Fruit fly (Drosophila melanogaster) whole organism, prepupa: ENCODE data around the gene Fas3.

Experiments
- CG10631 ChIP-seq: fragments of 200-800 bp; sonication (Bioruptor generic); optimal IDR thresholded peaks from 2 replicates; lab custom pipeline; 2016; ENCODE audit warnings: missing biosample characterization, missing genetic modification characterization
- CG10669 ChIP-seq: fragments of 200-800 bp; sonication (Bioruptor generic); optimal IDR thresholded peaks from 3 replicates; lab custom pipeline; 2018; ENCODE audit warnings: missing biosample characterization, mild to moderate bottlenecking, missing genetic modification characterization, moderate library complexity
- CG11902 ChIP-seq: fragments of 200-800 bp; sonication (Bioruptor generic); optimal IDR thresholded peaks from 3 replicates; lab custom pipeline; 2016; ENCODE audit warnings: missing biosample characterization, missing genetic modification characterization
- CG15336 ChIP-seq: fragments of 200-800 bp; sonication (Bioruptor generic); IDR thresholded peaks from 2 replicates; pipeline ENCODE4 v1.3.6; 2022; ENCODE audit warnings: missing biosample characterization, missing genetic modification characterization
- CG1621 ChIP-seq: fragments of 200-800 bp; sonication (Bioruptor generic); optimal IDR thresholded peaks from 3 replicates; lab custom pipeline; 2018; ENCODE audit warnings: missing biosample characterization, mild to moderate bottlenecking, missing genetic modification characterization
- CG34406 ChIP-seq: fragments of 200-800 bp; sonication (Bioruptor generic); optimal IDR thresholded peaks from 3 replicates; lab custom pipeline; 2016; ENCODE audit warnings: missing biosample characterization, missing genetic modification characterization
- CG3919 ChIP-seq: fragments of 200-800 bp; sonication (Bioruptor generic); optimal IDR thresholded peaks from 3 replicates; lab custom pipeline; 2016; ENCODE audit warnings: missing biosample characterization, missing genetic modification characterization
- CG4318 ChIP-seq: fragments of 200-800 bp; sonication (Bioruptor generic); optimal IDR thresholded peaks from 3 replicates; lab custom pipeline; 2017; ENCODE audit warnings: missing biosample characterization, mild to moderate bottlenecking, missing genetic modification characterization
- CG6163 ChIP-seq: fragments of 200-800 bp; sonication (Bioruptor generic); IDR thresholded peaks from 3 replicates; pipeline ENCODE4 v1.3.6; 2022; ENCODE audit warnings: missing biosample characterization, missing genetic modification characterization
- CG6276 ChIP-seq: fragments of 200-800 bp; sonication (Bioruptor generic); optimal IDR thresholded peaks from 2 replicates; lab custom pipeline; 2017; ENCODE audit warnings: missing biosample characterization, mild to moderate bottlenecking, missing genetic modification characterization
- CG6792 ChIP-seq: fragments of 200-800 bp; sonication (Bioruptor generic); optimal IDR thresholded peaks from 3 replicates; lab custom pipeline; 2016; ENCODE audit warnings: missing biosample characterization, missing genetic modification characterization
- CG6808 ChIP-seq: fragments of 200-800 bp; sonication (Bioruptor generic); optimal IDR thresholded peaks from 3 replicates; lab custom pipeline; 2017; ENCODE audit warnings: missing biosample characterization, missing genetic modification characterization, mild to moderate bottlenecking, moderate library complexity, missing genetic modification reagents
- CG7368 ChIP-seq: fragments of 200-800 bp; sonication (Bioruptor generic); optimal IDR thresholded peaks from 3 replicates; lab custom pipeline; 2016; ENCODE audit warnings: missing biosample characterization, missing genetic modification characterization
- CG8119 ChIP-seq: fragments of 200-800 bp; sonication (Bioruptor generic); IDR thresholded peaks from 3 replicates; pipeline ENCODE4 v1.3.6; 2022; ENCODE audit warnings: missing biosample characterization, missing genetic modification characterization
- CG8319 ChIP-seq: fragments of 200-800 bp; sonication (Bioruptor generic); optimal IDR thresholded peaks from 3 replicates; lab custom pipeline; 2016; ENCODE audit warnings: missing biosample characterization, missing genetic modification characterization
- CG9139 ChIP-seq: fragments of 200-800 bp; sonication (Bioruptor generic); optimal IDR thresholded peaks from 3 replicates; lab custom pipeline; 2017; ENCODE audit warnings: missing biosample characterization, mild to moderate bottlenecking, missing genetic modification characterization
- Eip75B ChIP-seq: fragments of 200-800 bp; sonication (Bioruptor generic); optimal IDR thresholded peaks from 3 replicates; lab custom pipeline; 2016; ENCODE audit warnings: missing biosample characterization, missing genetic modification characterization
- Ets21C ChIP-seq: fragments of 200-800 bp; sonication (Bioruptor generic); optimal IDR thresholded peaks from 3 replicates; lab custom pipeline; 2016; ENCODE audit warnings: missing biosample characterization, missing genetic modification characterization
- Ets96B ChIP-seq: fragments of 200-800 bp; optimal IDR thresholded peaks from 2 replicates; lab custom pipeline; 2019; ENCODE audit warnings: missing biosample characterization, mild to moderate bottlenecking, missing genetic modification characterization, moderate library complexity
- Gug ChIP-seq: fragments of 200-800 bp; sonication (Bioruptor generic); IDR thresholded peaks from 2 replicates; pipeline ENCODE4 v1.3.6; 2022; ENCODE audit warnings: missing biosample characterization, missing genetic modification characterization
- Hr38 ChIP-seq: sonication (Bioruptor generic); optimal IDR thresholded peaks from 2 replicates; lab custom pipeline; 2016; ENCODE audit warnings: missing biosample characterization, missing genetic modification characterization
- Hr4 ChIP-seq: fragments of 200-800 bp; sonication (Bioruptor generic); optimal IDR thresholded peaks from 3 replicates; lab custom pipeline; 2016; ENCODE audit warnings: missing biosample characterization, missing genetic modification characterization
- Lpt ChIP-seq: fragments of 200-800 bp; sonication (Bioruptor generic); optimal IDR thresholded peaks from 3 replicates; lab custom pipeline; 2016; ENCODE audit warnings: missing biosample characterization, missing genetic modification characterization
- Smox ChIP-seq: fragments of 200-800 bp; sonication (Bioruptor generic); optimal IDR thresholded peaks from 3 replicates; lab custom pipeline; 2016; ENCODE audit warnings: missing biosample characterization, missing genetic modification characterization
- Sox102F ChIP-seq: fragments of 200-800 bp; sonication (Bioruptor generic); optimal IDR thresholded peaks from 2 replicates; lab custom pipeline; 2016; ENCODE audit warnings: missing biosample characterization, mild to moderate bottlenecking, missing genetic modification characterization
- Sox14 ChIP-seq: fragments of 200-800 bp; sonication (Bioruptor generic); optimal IDR thresholded peaks from 3 replicates; lab custom pipeline; 2016; ENCODE audit warnings: missing biosample characterization, missing genetic modification characterization
- Sox15 ChIP-seq: fragments of 200-800 bp; sonication (Bioruptor generic); optimal IDR thresholded peaks from 3 replicates; lab custom pipeline; 2016; ENCODE audit warnings: missing biosample characterization, missing genetic modification characterization
- achi ChIP-seq: fragments of 200-800 bp; sonication (Bioruptor generic); optimal IDR thresholded peaks from 3 replicates; lab custom pipeline; 2016; ENCODE audit warnings: missing biosample characterization, missing genetic modification characterization
- dac ChIP-seq: fragments of 200-800 bp; sonication (Bioruptor generic); optimal IDR thresholded peaks from 2 replicates; lab custom pipeline; 2017; ENCODE audit warnings: missing biosample characterization, mild to moderate bottlenecking, missing genetic modification characterization
- dsx ChIP-seq: fragments of 200-800 bp; optimal IDR thresholded peaks from 3 replicates; lab custom pipeline; 2019; ENCODE audit warnings: missing biosample characterization, mild to moderate bottlenecking, missing genetic modification characterization, moderate library complexity; ENCODE audit not compliant: poor library complexity, severe bottlenecking
- eg ChIP-seq: fragments of 200-800 bp; sonication (Bioruptor generic); IDR thresholded peaks from 3 replicates; pipeline ENCODE4 v1.3.6; 2022; ENCODE audit warnings: missing biosample characterization, missing genetic modification characterization
- esn ChIP-seq: fragments of 200-800 bp; sonication (Bioruptor generic); optimal IDR thresholded peaks from 2 replicates; lab custom pipeline; 2016; ENCODE audit warnings: missing biosample characterization, mild to moderate bottlenecking, missing genetic modification characterization, moderate library complexity
- fd59A ChIP-seq: fragments of 200-800 bp; sonication (Bioruptor generic); optimal IDR thresholded peaks from 2 replicates; lab custom pipeline; 2017; ENCODE audit warnings: missing biosample characterization, mild to moderate bottlenecking, missing genetic modification characterization, missing genetic modification reagents
- fd85E ChIP-seq: fragments of 200-800 bp; sonication (Bioruptor generic); optimal IDR thresholded peaks from 3 replicates; lab custom pipeline; 2016; ENCODE audit warnings: missing biosample characterization, missing genetic modification characterization
- lz ChIP-seq: fragments of 200-800 bp; sonication (Bioruptor generic); optimal IDR thresholded peaks from 3 replicates; lab custom pipeline; 2016; ENCODE audit warnings: missing biosample characterization, missing genetic modification characterization
- net ChIP-seq: fragments of 200-800 bp; sonication (Bioruptor generic); optimal IDR thresholded peaks from 3 replicates; lab custom pipeline; 2016; ENCODE audit warnings: missing biosample characterization, missing genetic modification characterization
- pdm3 ChIP-seq: fragments of 200-800 bp; sonication (Bioruptor generic); optimal IDR thresholded peaks from 3 replicates; lab custom pipeline; 2016; ENCODE audit warnings: missing biosample characterization, missing genetic modification characterization
- salr ChIP-seq, 2 experiments: fragments of 200-800 bp; sonication (Bioruptor generic); optimal IDR thresholded peaks; 3 replicates each; lab custom pipeline; 2016 to 2018; ENCODE audit warnings: missing biosample characterization in 2 of 2, missing genetic modification characterization in 2 of 2, mild to moderate bottlenecking in 1 of 2
- spab ChIP-seq: fragments of 200-800 bp; sonication (Bioruptor generic); optimal IDR thresholded peaks from 2 replicates; lab custom pipeline; 2017; ENCODE audit warnings: missing biosample characterization, mild to moderate bottlenecking, missing genetic modification characterization, missing genetic modification reagents
- ss ChIP-seq, 2 experiments: fragments of 200-800 bp; sonication (Bioruptor generic); optimal IDR thresholded peaks; 2 replicates in 1 of 2; 3 replicates in 1 of 2; lab custom pipeline; 2017 to 2018; ENCODE audit warnings: mild to moderate bottlenecking in 2 of 2, missing biosample characterization in 2 of 2, missing genetic modification characterization in 2 of 2, moderate library complexity in 1 of 2
- svp ChIP-seq: fragments of 200-800 bp; sonication (Bioruptor generic); peaks from one replicate; lab custom pipeline; 2016; ENCODE audit warnings: missing biosample characterization, missing genetic modification characterization
- topi ChIP-seq: fragments of 200-800 bp; sonication (Bioruptor generic); optimal IDR thresholded peaks from 3 replicates; lab custom pipeline; 2016; ENCODE audit warnings: missing biosample characterization, missing genetic modification characterization
- vri ChIP-seq: fragments of 200-800 bp; sonication (Bioruptor generic); optimal IDR thresholded peaks from 3 replicates; lab custom pipeline; 2016; ENCODE audit warnings: missing biosample characterization, mild to moderate bottlenecking, missing genetic modification characterization

Fas3 gene

dm6 chr2L:18287171-18287570, 32.7 kb upstream of the Fas3 start (continued):
- TF ChIP-seq CG8319 (GFP tag; lab: Kevin White, UChicago) (no peak), dsx (GFP tag; lab: Kevin White, UChicago) (no peak), eg (GFP tag; lab: Robert Waterston, UW) (no peak), CG10631 (GFP tag; lab: Kevin White, UChicago) (peak; percentile 2), salr (GFP tag; optimal IDR thresholded peaks at IDR 0.05; lab: Kevin White, UChicago) (no peak), fd59A (GFP tag; lab: Kevin White, UChicago) (no peak), CG9139 (no peak), spab (GFP tag; lab: Kevin White, UChicago) (peak; percentile 9), topi (GFP tag; lab: Kevin White, UChicago) (no peak), esn (GFP tag; lab: Kevin White, UChicago) (no peak), Hr4 (GFP tag; lab: Kevin White, UChicago) (no peak), Ets21C (GFP tag; lab: Kevin White, UChicago) (no peak), ss (GFP tag; optimal IDR thresholded peaks at IDR 0.05; lab: Kevin White, UChicago) (no peak), svp (GFP tag; lab: Kevin White, UChicago) (no peak), pdm3 (no peak), CG6163 (GFP tag; lab: Robert Waterston, UW) (peak; percentile 46; the same call in 1 of the 3 replicates), CG6808 (GFP tag; lab: Kevin White, UChicago) (no peak), CG15336 (GFP tag; lab: Robert Waterston, UW) (no peak), Smox (GFP tag; lab: Kevin White, UChicago) (no peak), Lpt (GFP tag; lab: Kevin White, UChicago) (no peak), achi (GFP tag; lab: Kevin White, UChicago) (peak; percentile 8), dac (no peak), Gug (GFP tag; lab: Robert Waterston, UW) (no peak), Sox14 (GFP tag; lab: Kevin White, UChicago) (no peak), CG6792 (GFP tag; lab: Kevin White, UChicago) (no peak), vri (GFP tag; lab: Kevin White, UChicago) (no peak), Sox102F (GFP tag; lab: Kevin White, UChicago) (no peak), CG34406 (no peak), CG7368 (GFP tag; lab: Kevin White, UChicago) (no peak), CG10669 (no peak), CG8119 (GFP tag; lab: Robert Waterston, UW) (0 out of 3 replicates have a peak, but pooled peaks have one; percentile 42), Eip75B (no peak), CG6276 (GFP tag; lab: Kevin White, UChicago) (no peak), Ets96B (tag; lab: Kevin White, UChicago) (peak; percentile 1), CG1621 (tag; lab: Kevin White, UChicago) (no peak), net (no peak), fd85E (GFP tag; lab: Kevin White, UChicago) (no peak), CG11902 (GFP tag; lab: Kevin White, UChicago) (no peak), Sox15 (GFP tag; lab: Kevin White, UChicago) (no peak), lz (GFP tag; lab: Kevin White, UChicago) (no peak)

dm6 chr2L:18291362-18291761, 28.5 kb upstream of the Fas3 start, which contains the start of gene CG43362:
Gene CG43362 (minus strand): TSS chr2L:18291462.
- no peak for TF ChIP-seq Hr38 (GFP tag; lab: Kevin White, UChicago)
- no peak for TF ChIP-seq CG10669
- TF ChIP-seq Ets21C (GFP tag; lab: Kevin White, UChicago), result no peak
- no peak for TF ChIP-seq CG3919
- no peak for TF ChIP-seq topi (GFP tag; lab: Kevin White, UChicago)
- TF ChIP-seq salr (GFP tag; optimal IDR thresholded peaks at IDR 0.05; lab: Kevin White, UChicago), result no peak
- no peak for TF ChIP-seq Sox15 (GFP tag; lab: Kevin White, UChicago)
- no peak for TF ChIP-seq pdm3
- no peak for TF ChIP-seq CG34406
- no peak for TF ChIP-seq Eip75B
- no peak for TF ChIP-seq CG6163 (GFP tag; lab: Robert Waterston, UW)
- TF ChIP-seq CG8119 (GFP tag; lab: Robert Waterston, UW), result no peak
- no peak for TF ChIP-seq dsx (GFP tag; lab: Kevin White, UChicago)
- no peak for TF ChIP-seq CG4318 (GFP tag; lab: Kevin White, UChicago)
